Worm (Caenorhabditis elegans): ENCODE results near the gene D1005.4.

Gene D1005.4

ce11 chrX:1527338-1527737 is 41.7 kb upstream of the D1005.4 start (continued):
- no peak for TF ChIP-seq elt-1 (tag; optimal IDR thresholded peaks at IDR 0.05)
- no peak for TF ChIP-seq nhr-11 (tag; optimal IDR thresholded peaks at IDR 0.05)
- TF ChIP-seq ZK546.5 (tag; optimal IDR thresholded peaks at IDR 0.05), result no peak
- TF ChIP-seq nhr-77 (tag; optimal IDR thresholded peaks at IDR 0.05), result no peak
- TF ChIP-seq nhr-237 (tag; optimal IDR thresholded peaks at IDR 0.05), result no peak
- no peak for TF ChIP-seq nhr-10 (tag; optimal IDR thresholded peaks at IDR 0.05)
- no peak for TF ChIP-seq ztf-4 (tag; optimal IDR thresholded peaks at IDR 0.05)
- TF ChIP-seq mdl-1 (tag; optimal IDR thresholded peaks at IDR 0.05), result no peak
- TF ChIP-seq R02D3.7 (tag; optimal IDR thresholded peaks at IDR 0.05), result no peak
- TF ChIP-seq mab-5 (tag; optimal IDR thresholded peaks at IDR 0.05), result no peak
- no peak for TF ChIP-seq dmd-4 (tag; optimal IDR thresholded peaks at IDR 0.05)
- TF ChIP-seq gmeb-1 (tag; optimal IDR thresholded peaks at IDR 0.05), result no peak
- TF ChIP-seq Y55F3AM.14 (GFP tag; optimal IDR thresholded peaks at IDR 0.05), result no peak
- TF ChIP-seq zag-1 (tag; optimal IDR thresholded peaks at IDR 0.05), result no peak
- peak; percentile 48 for TF ChIP-seq ceh-16 (tag; optimal IDR thresholded peaks at IDR 0.05)

- TF ChIP-seq crh-2 (tag; optimal IDR thresholded peaks at IDR 0.05) (no peak), alr-1 (tag; optimal IDR thresholded peaks at IDR 0.05) (no peak), nhr-21 (tag; optimal IDR thresholded peaks at IDR 0.05) (no peak), peb-1 (tag; optimal IDR thresholded peaks at IDR 0.05) (no peak), fos-1 (tag; optimal IDR thresholded peaks at IDR 0.05) (peak; percentile 67), snpc-4 (tag; optimal IDR thresholded peaks at IDR 0.05) (no peak), unc-55 (GFP tag; optimal IDR thresholded peaks at IDR 0.05) (no peak)
These were observed 40.0 kb upstream of the D1005.4 start for ce11 chrX:1525511-1526172.

ce11 chrX:1524559-1524958 is 38.9 kb upstream of the D1005.4 start:
- no peak for TF ChIP-seq unc-62 (GFP tag; optimal IDR thresholded peaks at IDR 0.05)
- TF ChIP-seq aly-2 (tag; optimal IDR thresholded peaks at IDR 0.05), result no peak
- no peak for TF ChIP-seq zag-1 (tag; optimal IDR thresholded peaks at IDR 0.05)
- no peak for TF ChIP-seq nhr-237 (tag; optimal IDR thresholded peaks at IDR 0.05)
- TF ChIP-seq elt-3 (tag; optimal IDR thresholded peaks at IDR 0.05), result no peak
- TF ChIP-seq lin-39 (tag; optimal IDR thresholded peaks at IDR 0.05), result no peak
- no peak for TF ChIP-seq nhr-10 (tag; optimal IDR thresholded peaks at IDR 0.05)
- no peak for TF ChIP-seq ceh-82 (tag; optimal IDR thresholded peaks at IDR 0.05)
- TF ChIP-seq C34F6.9 (tag; optimal IDR thresholded peaks at IDR 0.05), result peak; percentile 63
- TF ChIP-seq mab-5 (tag; optimal IDR thresholded peaks at IDR 0.05), result peak; percentile 22
- TF ChIP-seq mdl-1 (tag; optimal IDR thresholded peaks at IDR 0.05), result peak in 1 of 2 experiments; percentile 31
- peak; percentile 70 for TF ChIP-seq F13H6.1 (tag; optimal IDR thresholded peaks at IDR 0.05)
- TF ChIP-seq nhr-11 (tag; optimal IDR thresholded peaks at IDR 0.05), result no peak
- no peak for TF ChIP-seq blmp-1 (tag; optimal IDR thresholded peaks at IDR 0.05; ENCODE audit: insufficient read depth)
- peak; percentile 77 for TF ChIP-seq fos-1 (tag; optimal IDR thresholded peaks at IDR 0.05)
- TF ChIP-seq nhr-23 (tag; optimal IDR thresholded peaks at IDR 0.05), result no peak
- TF ChIP-seq skn-1 (tag; optimal IDR thresholded peaks at IDR 0.05), result no peak
- TF ChIP-seq mbf-1 (tag; optimal IDR thresholded peaks at IDR 0.05), result no peak
- peak; percentile 29 for TF ChIP-seq egl-27 (tag; optimal IDR thresholded peaks at IDR 0.05)
- no peak for TF ChIP-seq nhr-12 (tag; optimal IDR thresholded peaks at IDR 0.05)
- no peak for TF ChIP-seq ZK546.5 (tag; optimal IDR thresholded peaks at IDR 0.05)
- TF ChIP-seq nhr-25 (tag; optimal IDR thresholded peaks at IDR 0.05), result peak; percentile 40
- peak; percentile 75 for TF ChIP-seq sma-9 (GFP tag; optimal IDR thresholded peaks at IDR 0.05)
- TF ChIP-seq sma-9 (tag; optimal IDR thresholded peaks at IDR 0.05), result no peak
- TF ChIP-seq sma-3 (GFP tag; optimal IDR thresholded peaks at IDR 0.05), result no peak
- TF ChIP-seq ama-1 (optimal IDR thresholded peaks at IDR 0.05), result no peak
- TF ChIP-seq R02D3.7 (tag; optimal IDR thresholded peaks at IDR 0.05), result no peak
- TF ChIP-seq lin-11 (tag; optimal IDR thresholded peaks at IDR 0.05), result no peak
- TF ChIP-seq dmd-4 (tag; optimal IDR thresholded peaks at IDR 0.05), result no peak
- TF ChIP-seq snpc-4 (tag; optimal IDR thresholded peaks at IDR 0.05), result peak; percentile 41
- TF ChIP-seq gmeb-1 (tag; optimal IDR thresholded peaks at IDR 0.05), result no peak
- no peak for TF ChIP-seq elt-1 (tag; optimal IDR thresholded peaks at IDR 0.05)
- TF ChIP-seq peb-1 (tag; optimal IDR thresholded peaks at IDR 0.05), result no peak
- TF ChIP-seq ztf-4 (tag; optimal IDR thresholded peaks at IDR 0.05), result no peak
- TF ChIP-seq lsy-2 (tag; optimal IDR thresholded peaks at IDR 0.05), result peak; percentile 14 to 56
- no peak for TF ChIP-seq ztf-11 (tag; optimal IDR thresholded peaks at IDR 0.05)
- no peak for TF ChIP-seq nhr-6 (tag; optimal IDR thresholded peaks at IDR 0.05)
- TF ChIP-seq ceh-16 (tag; optimal IDR thresholded peaks at IDR 0.05), result no peak
- TF ChIP-seq unc-39 (tag; optimal IDR thresholded peaks at IDR 0.05), result no peak
- TF ChIP-seq crh-2 (tag; optimal IDR thresholded peaks at IDR 0.05), result peak; percentile 51
- TF ChIP-seq ztf-1 (GFP tag; conservative IDR thresholded peaks at IDR 0.05), result no peak
- no peak for TF ChIP-seq alr-1 (tag; optimal IDR thresholded peaks at IDR 0.05)
- TF ChIP-seq nhr-21 (tag; optimal IDR thresholded peaks at IDR 0.05), result no peak
- TF ChIP-seq Y55F3AM.14 (GFP tag; optimal IDR thresholded peaks at IDR 0.05), result no peak
- TF ChIP-seq unc-55 (GFP tag; optimal IDR thresholded peaks at IDR 0.05), result peak; percentile 66
- TF ChIP-seq nhr-77 (tag; optimal IDR thresholded peaks at IDR 0.05), result no peak
- peak; percentile 55 for TF ChIP-seq nhr-129 (tag; optimal IDR thresholded peaks at IDR 0.05)
